Fruit fly (Drosophila melanogaster) whole organism, embryonic: ENCODE data around the gene CG34116.
A peak's percentile ranks its signal among the peaks of the same experiment; 100 is the strongest.

Experiments used
- ATbp ChIP-seq: fragments of 200-800 bp; sonication (Bioruptor generic); optimal IDR thresholded peaks from 2 replicates; lab custom pipeline; 2017; ENCODE audit warnings: missing biosample characterization, mild to moderate bottlenecking, missing genetic modification characterization, missing genetic modification reagents
- Atf-2 ChIP-seq: fragments of 200-800 bp; sonication (Bioruptor generic); optimal IDR thresholded peaks from 2 replicates; lab custom pipeline; 2016; ENCODE audit warnings: missing biosample characterization, missing genetic modification characterization
- Atf3 ChIP-seq: fragments of 200-800 bp; sonication (Bioruptor generic); optimal IDR thresholded peaks from 3 replicates; lab custom pipeline; 2016; ENCODE audit warnings: missing biosample characterization, missing genetic modification characterization
- CG10654 ChIP-seq: fragments of 200-800 bp; sonication (Bioruptor generic); optimal IDR thresholded peaks from 2 replicates; lab custom pipeline; 2016; ENCODE audit warnings: missing biosample characterization, missing genetic modification characterization
- CG10959 ChIP-seq: fragments of 200-800 bp; sonication (Bioruptor generic); IDR thresholded peaks from 2 replicates; pipeline ENCODE4 v1.3.6; 2022; ENCODE audit warnings: missing biosample characterization, missing genetic modification characterization
- CG11093 ChIP-seq: fragments of 200-800 bp; sonication (Bioruptor generic); IDR thresholded peaks from 3 replicates; pipeline ENCODE4 v1.3.6; 2022; ENCODE audit warnings: missing biosample characterization, missing genetic modification characterization
- CG12769 ChIP-seq: fragments of 200-800 bp; sonication (Bioruptor generic); optimal IDR thresholded peaks from 2 replicates; lab custom pipeline; 2019; ENCODE audit warnings: missing biosample characterization, mild to moderate bottlenecking, missing genetic modification characterization, moderate library complexity
- CG13624 ChIP-seq: fragments of 200-800 bp; sonication (Bioruptor generic); optimal IDR thresholded peaks from 2 replicates; lab custom pipeline; 2016; ENCODE audit warnings: missing biosample characterization, missing genetic modification characterization
- CG13894 ChIP-seq: fragments of 200-800 bp; sonication (Bioruptor generic); optimal IDR thresholded peaks from 3 replicates; lab custom pipeline; 2018; ENCODE audit warnings: missing biosample characterization, mild to moderate bottlenecking, missing genetic modification characterization, moderate library complexity
- CG17912 ChIP-seq: fragments of 200-800 bp; sonication (Bioruptor generic); optimal IDR thresholded peaks from 2 replicates; lab custom pipeline; 2018; ENCODE audit warnings: missing biosample characterization, mild to moderate bottlenecking, missing genetic modification characterization
- CG1792 ChIP-seq: fragments of 200-800 bp; sonication (Bioruptor generic); optimal IDR thresholded peaks from 2 replicates; lab custom pipeline; 2016; ENCODE audit warnings: missing biosample characterization, missing genetic modification characterization
- CG18476 ChIP-seq: fragments of 200-800 bp; sonication (Bioruptor generic); optimal IDR thresholded peaks from 2 replicates; lab custom pipeline; 2016; ENCODE audit warnings: missing biosample characterization, mild to moderate bottlenecking, missing genetic modification characterization
- CG4328 ChIP-seq: fragments of 200-800 bp; sonication (Bioruptor generic); optimal IDR thresholded peaks from 3 replicates; lab custom pipeline; 2017; ENCODE audit warnings: missing biosample characterization, missing genetic modification reagents, missing genetic modification characterization
- CG4854 ChIP-seq: fragments of 200-800 bp; sonication (Bioruptor generic); optimal IDR thresholded peaks from 2 replicates; lab custom pipeline; 2016; ENCODE audit warnings: missing biosample characterization, missing genetic modification characterization, inconsistent platforms
- CG6175 ChIP-seq: fragments of 200-800 bp; sonication (Bioruptor generic); IDR thresholded peaks from 3 replicates; pipeline ENCODE4 v1.3.6; 2022; ENCODE audit warnings: missing biosample characterization, missing genetic modification characterization
- CG6254 ChIP-seq: fragments of 200-800 bp; sonication (Bioruptor generic); optimal IDR thresholded peaks from 3 replicates; lab custom pipeline; 2017; ENCODE audit warnings: mild to moderate bottlenecking, missing biosample characterization, missing genetic modification reagents, missing genetic modification characterization
- CG6813 ChIP-seq: fragments of 200-800 bp; sonication (Bioruptor generic); optimal IDR thresholded peaks from 2 replicates; lab custom pipeline; 2017; ENCODE audit warnings: missing biosample characterization, missing genetic modification characterization, mild to moderate bottlenecking, moderate library complexity, missing genetic modification reagents
- CG8290 ChIP-seq, 3 experiments: fragments of 200-800 bp; sonication (Bioruptor generic); optimal IDR thresholded peaks; 2 replicates each; lab custom pipeline; 2016 to 2019; ENCODE audit warnings: missing biosample characterization in 3 of 3, missing genetic modification characterization in 3 of 3, mild to moderate bottlenecking in 2 of 3, moderate library complexity in 1 of 3
- CG9727 ChIP-seq: fragments of 200-800 bp; sonication (Bioruptor generic); optimal IDR thresholded peaks from 3 replicates; lab custom pipeline; 2017; ENCODE audit warnings: missing biosample characterization, mild to moderate bottlenecking, missing genetic modification characterization
- CoRest ChIP-seq: fragments of 200-800 bp; sonication (Bioruptor generic); optimal IDR thresholded peaks from 3 replicates; lab custom pipeline; 2018; ENCODE audit warnings: missing biosample characterization, mild to moderate bottlenecking, missing genetic modification characterization, moderate library complexity
- D ChIP-seq, 2 experiments: fragments of 200-800 bp in 1 of 2; fragments of >200 bp in 1 of 2; sonication (Bioruptor generic) in 1 of 2; optimal IDR thresholded peaks; 2 replicates in 1 of 2; 3 replicates in 1 of 2; lab custom pipeline; 2017; ENCODE audit warnings: mild to moderate bottlenecking in 1 of 2, missing biosample characterization in 1 of 2, missing genetic modification characterization in 1 of 2, missing genetic modification reagents in 1 of 2
- Dref ChIP-seq: fragments of 200-800 bp; sonication (Bioruptor generic); IDR thresholded peaks from 2 replicates; pipeline ENCODE4 v1.3.6; 2022; ENCODE audit warnings: missing biosample characterization, missing genetic modification characterization
- Fer2 ChIP-seq: fragments of 200-800 bp; sonication (Bioruptor generic); optimal IDR thresholded peaks from 2 replicates; lab custom pipeline; 2018; ENCODE audit warnings: missing biosample characterization, mild to moderate bottlenecking, missing genetic modification characterization, moderate library complexity
- HHEX ChIP-seq: fragments of 200-800 bp; sonication (Bioruptor generic); optimal IDR thresholded peaks from 3 replicates; lab custom pipeline; 2017; ENCODE audit warnings: missing biosample characterization, mild to moderate bottlenecking, missing genetic modification characterization, missing genetic modification reagents
- HLH54F ChIP-seq: fragments of 200-800 bp; sonication (Bioruptor generic); optimal IDR thresholded peaks from 3 replicates; lab custom pipeline; 2016; ENCODE audit warnings: missing biosample characterization, missing genetic modification characterization
- HmgZ ChIP-seq: fragments of 200-800 bp; sonication (Bioruptor generic); optimal IDR thresholded peaks from 2 replicates; lab custom pipeline; 2018; ENCODE audit warnings: missing biosample characterization, mild to moderate bottlenecking, missing genetic modification characterization
- Hr3 ChIP-seq: fragments of 200-800 bp; sonication (Bioruptor generic); optimal IDR thresholded peaks from 3 replicates; lab custom pipeline; 2016; ENCODE audit warnings: missing biosample characterization, missing genetic modification characterization
- Kr ChIP-seq: fragments of 200-800 bp; sonication (Bioruptor generic); optimal IDR thresholded peaks from 2 replicates; lab custom pipeline; 2017; ENCODE audit warnings: missing biosample characterization, mild to moderate bottlenecking, missing genetic modification characterization
- NfI ChIP-seq: fragments of 200-800 bp; sonication (Bioruptor generic); optimal IDR thresholded peaks from 3 replicates; lab custom pipeline; 2018; ENCODE audit warnings: missing biosample characterization, mild to moderate bottlenecking, missing genetic modification characterization, moderate library complexity
- Pdp1 ChIP-seq, 2 experiments: fragments of 200-800 bp; sonication (Bioruptor generic); optimal IDR thresholded peaks; 3 replicates each; lab custom pipeline; 2016; ENCODE audit warnings: missing biosample characterization in 2 of 2, missing genetic modification characterization in 2 of 2, mild to moderate bottlenecking in 1 of 2, moderate library complexity in 1 of 2
- ase ChIP-seq: fragments of 200-800 bp; sonication (Bioruptor generic); IDR thresholded peaks from 3 replicates; pipeline ENCODE4 v1.3.6; 2022; ENCODE audit warnings: missing biosample characterization, missing genetic modification characterization
- chif ChIP-seq, 2 experiments: fragments of 200-800 bp; sonication (Bioruptor generic); optimal IDR thresholded peaks; 3 replicates each; lab custom pipeline; 2016; ENCODE audit warnings: missing biosample characterization in 2 of 2, missing genetic modification characterization in 2 of 2
- crp ChIP-seq, 2 experiments: fragments of 200-800 bp; sonication (Bioruptor generic); optimal IDR thresholded peaks; 2 replicates in 1 of 2; 3 replicates in 1 of 2; lab custom pipeline; 2017; ENCODE audit warnings: missing biosample characterization in 2 of 2, missing genetic modification characterization in 2 of 2, mild to moderate bottlenecking in 1 of 2, moderate library complexity in 1 of 2
- cwo ChIP-seq: fragments of 200-800 bp; sonication (Bioruptor generic); optimal IDR thresholded peaks from 3 replicates; lab custom pipeline; 2017; ENCODE audit warnings: missing biosample characterization, missing genetic modification characterization, mild to moderate bottlenecking, moderate library complexity, missing genetic modification reagents
- da ChIP-seq: fragments of 200-800 bp; sonication (Bioruptor generic); optimal IDR thresholded peaks from 2 replicates; lab custom pipeline; 2016; ENCODE audit warnings: missing biosample characterization, missing genetic modification characterization
- dmrt11E ChIP-seq: fragments of 200-800 bp; sonication (Bioruptor generic); optimal IDR thresholded peaks from 3 replicates; lab custom pipeline; 2018; ENCODE audit warnings: missing biosample characterization, mild to moderate bottlenecking, missing genetic modification characterization, moderate library complexity
- grau ChIP-seq: fragments of 200-800 bp; optimal IDR thresholded peaks from 3 replicates; lab custom pipeline; 2019; ENCODE audit warnings: missing biosample characterization, mild to moderate bottlenecking, missing genetic modification characterization, moderate library complexity
- gt ChIP-seq: fragments of 200-800 bp; sonication (Bioruptor generic); IDR thresholded peaks from 2 replicates; pipeline ENCODE4 v1.3.6; 2022; ENCODE audit warnings: missing biosample characterization, missing genetic modification characterization
- jing ChIP-seq: fragments of 200-800 bp; sonication (Bioruptor generic); optimal IDR thresholded peaks from 2 replicates; lab custom pipeline; 2018; ENCODE audit warnings: missing biosample characterization, mild to moderate bottlenecking, missing genetic modification characterization
- lov ChIP-seq, 2 experiments: fragments of 200-800 bp in 1 of 2; fragments of >200 bp in 1 of 2; sonication (Bioruptor generic) in 1 of 2; IDR thresholded peaks in 1 of 2; optimal IDR thresholded peaks in 1 of 2; 2 replicates in 1 of 2; 3 replicates in 1 of 2; pipeline versions ENCODE4 v1.3.6 to Lab custom; 2017 to 2022; ENCODE audit warnings: missing biosample characterization in 1 of 2, missing genetic modification characterization in 1 of 2
- pfk ChIP-seq: fragments of 200-800 bp; sonication (Bioruptor generic); optimal IDR thresholded peaks from 2 replicates; lab custom pipeline; 2018; ENCODE audit warnings: missing biosample characterization, mild to moderate bottlenecking, missing genetic modification characterization, moderate library complexity
- ro ChIP-seq: fragments of 200-800 bp; sonication (Bioruptor generic); IDR thresholded peaks from 2 replicates; pipeline ENCODE4 v1.3.6; 2022; ENCODE audit warnings: missing biosample characterization, missing genetic modification characterization
- sisA ChIP-seq: fragments of 200-800 bp; sonication (Bioruptor generic); IDR thresholded peaks from 2 replicates; pipeline ENCODE4 v1.3.6; 2022; ENCODE audit warnings: missing biosample characterization, missing genetic modification characterization
- stwl ChIP-seq: fragments of 200-800 bp; sonication (Bioruptor generic); optimal IDR thresholded peaks from 3 replicates; lab custom pipeline; 2018; ENCODE audit warnings: missing biosample characterization, mild to moderate bottlenecking, missing genetic modification characterization, moderate library complexity
- twi ChIP-seq: fragments of 200-800 bp; optimal IDR thresholded peaks from 2 replicates; lab custom pipeline; 2019; ENCODE audit warnings: missing biosample characterization, mild to moderate bottlenecking, missing genetic modification characterization, moderate library complexity
- unc-4 ChIP-seq: fragments of 200-800 bp; sonication (Bioruptor generic); IDR thresholded peaks from 2 replicates; pipeline ENCODE4 v1.3.6; 2022; ENCODE audit warnings: missing biosample characterization, missing genetic modification characterization; ENCODE audit not compliant: partially characterized antibody
- unpg ChIP-seq: fragments of 200-800 bp; sonication (Bioruptor generic); optimal IDR thresholded peaks from 3 replicates; lab custom pipeline; 2018; ENCODE audit warnings: missing biosample characterization, mild to moderate bottlenecking, missing genetic modification characterization, moderate library complexity

CG34116 gene

DNA sequence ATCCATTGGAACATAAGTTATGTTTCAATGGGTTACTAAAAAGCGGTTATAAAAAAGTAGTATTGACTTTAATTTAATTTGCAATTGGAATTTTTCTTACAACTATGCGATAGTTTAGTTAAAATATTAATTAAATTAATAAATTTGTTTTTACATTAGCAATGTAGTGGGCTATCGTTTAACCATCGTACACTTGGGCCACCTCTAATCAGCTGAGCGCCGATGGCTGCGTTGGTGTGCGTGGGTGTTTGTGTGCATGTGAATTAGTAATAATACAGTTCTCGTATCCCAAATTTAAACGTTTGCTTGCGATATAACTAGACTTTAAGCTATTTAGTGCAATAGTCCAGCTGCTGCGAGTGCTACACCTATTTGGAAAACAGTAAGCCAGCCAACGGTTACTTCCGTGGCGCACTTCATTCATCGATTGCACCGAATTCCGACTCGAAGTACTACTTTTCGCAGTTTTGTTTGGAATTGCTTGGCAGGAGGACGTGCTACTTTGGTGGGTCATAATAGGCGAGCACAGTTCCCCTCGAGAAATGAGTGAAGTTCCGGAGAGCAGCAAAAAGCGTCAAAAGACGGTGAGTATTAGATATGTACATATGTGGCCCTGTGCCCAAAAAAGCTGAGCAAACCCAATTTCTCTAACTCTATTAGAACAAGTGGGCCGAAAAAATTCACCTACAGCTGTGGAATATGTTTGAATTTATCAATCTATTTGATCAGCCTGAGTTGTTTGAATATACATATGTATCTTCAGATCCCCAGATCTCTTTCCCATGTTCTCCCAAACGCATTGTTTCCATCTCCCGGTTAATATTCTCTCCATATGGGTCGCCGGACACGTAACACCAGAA lies 39.4 kb upstream of the CG34116 start, which contains the start of gene Papss (continued):
- TF ChIP-seq lov (optimal IDR thresholded peaks at IDR 0.05; lab: Kevin White, UChicago) = no peak
- no peak for TF ChIP-seq lov (GFP tag; IDR thresholded peaks at IDR 0.05; lab: Robert Waterston, UW)
- TF ChIP-seq Pdp1 (GFP tag; optimal IDR thresholded peaks at IDR 0.05; lab: Kevin White, UChicago) = no peak
- TF ChIP-seq CG6254 (GFP tag; lab: Kevin White, UChicago) = peak; percentile 3
- TF ChIP-seq NfI (GFP tag; lab: Kevin White, UChicago) = no peak
- peak; percentile 27 for TF ChIP-seq CG4328 (GFP tag; lab: Kevin White, UChicago)
- TF ChIP-seq Fer2 (tag; lab: Kevin White, UChicago) = no peak
- no peak for TF ChIP-seq Atf-2 (GFP tag; lab: Kevin White, UChicago)
- no peak for TF ChIP-seq ro
- TF ChIP-seq unc-4 (GFP tag; lab: Robert Waterston, UW) = peak; percentile 86
- no peak for TF ChIP-seq CG8290 (GFP tag; optimal IDR thresholded peaks at IDR 0.05; lab: Kevin White, UChicago)
- no peak for TF ChIP-seq CG8290 (tag; optimal IDR thresholded peaks at IDR 0.05; lab: Kevin White, UChicago)
- no peak for TF ChIP-seq ase (GFP tag; lab: Robert Waterston, UW)
- peak; percentile 70 for TF ChIP-seq CG6813
- no peak for TF ChIP-seq gt (GFP tag; lab: Robert Waterston, UW)
- TF ChIP-seq grau = no peak
- peak; percentile 85 for TF ChIP-seq ATbp
- TF ChIP-seq chif (GFP tag; optimal IDR thresholded peaks at IDR 0.05; lab: Kevin White, UChicago) = no peak
- peak; percentile 43 for TF ChIP-seq HHEX (GFP tag; lab: Kevin White, UChicago)
- TF ChIP-seq Hr3 (GFP tag; lab: Kevin White, UChicago) = no peak
- peak; percentile 12 for TF ChIP-seq CG13624 (GFP tag; lab: Kevin White, UChicago)
- no peak for TF ChIP-seq unpg (GFP tag; lab: Kevin White, UChicago)
- TF ChIP-seq crp (GFP tag; optimal IDR thresholded peaks at IDR 0.05; lab: Kevin White, UChicago) = peak; percentile 77 to 94
- TF ChIP-seq Dref = no peak; the same call in 1 of the 2 replicates
- no peak for TF ChIP-seq stwl (tag; lab: Kevin White, UChicago)
- TF ChIP-seq CG12769 (tag; lab: Kevin White, UChicago) = no peak
- TF ChIP-seq HLH54F (GFP tag; lab: Kevin White, UChicago) = no peak
- peak; percentile 50 for TF ChIP-seq pfk (GFP tag; lab: Kevin White, UChicago)
- TF ChIP-seq twi (tag; lab: Kevin White, UChicago) = no peak
- no peak for TF ChIP-seq CG18476 (GFP tag; lab: Kevin White, UChicago)
- TF ChIP-seq jing (GFP tag; lab: Kevin White, UChicago) = no peak
- no peak for TF ChIP-seq CG17912 (GFP tag; lab: Kevin White, UChicago)
- TF ChIP-seq da (GFP tag; lab: Kevin White, UChicago) = no peak
- TF ChIP-seq CG10959 = no peak
- TF ChIP-seq D (optimal IDR thresholded peaks at IDR 0.05; lab: Kevin White, UChicago) = no peak
- TF ChIP-seq D (GFP tag; optimal IDR thresholded peaks at IDR 0.05; lab: Kevin White, UChicago) = no peak
- peak; percentile 26 for TF ChIP-seq CG13894 (tag; lab: Kevin White, UChicago)
- TF ChIP-seq sisA (GFP tag; lab: Robert Waterston, UW) = no peak
- no peak for TF ChIP-seq CoRest
- TF ChIP-seq CG6175 (GFP tag; lab: Robert Waterston, UW) = no peak
- no peak for TF ChIP-seq Kr (GFP tag; lab: Kevin White, UChicago)
- no peak for TF ChIP-seq CG9727 (GFP tag; lab: Kevin White, UChicago)
- TF ChIP-seq dmrt11E = peak; percentile 19
- TF ChIP-seq HmgZ (tag; lab: Kevin White, UChicago) = peak; percentile 6
- peak; percentile 24 for TF ChIP-seq cwo (GFP tag; lab: Kevin White, UChicago)
- no peak for TF ChIP-seq CG4854 (GFP tag; lab: Kevin White, UChicago)
- no peak for TF ChIP-seq CG10654 (GFP tag; lab: Kevin White, UChicago)
- no peak for TF ChIP-seq CG11093 (GFP tag; lab: Robert Waterston, UW)
- TF ChIP-seq CG1792 (GFP tag; lab: Kevin White, UChicago) = no peak
- TF ChIP-seq Atf3 (GFP tag; lab: Kevin White, UChicago) = no peak
